Worm (Caenorhabditis elegans) whole organism, early embryonic: ENCODE results near the gene T05C12.8.

Source experiments
- B0310.2 ChIP-seq: sonication (generic microtip); optimal IDR thresholded peaks from 2 replicates; lab custom pipeline; 2016; ENCODE audit warnings: mild to moderate bottlenecking, missing genetic modification characterization, missing compliant biosample characterization
- F13C5.2 ChIP-seq: sonication (generic microtip); optimal IDR thresholded peaks from 2 replicates; lab custom pipeline; 2017; ENCODE audit warnings: mild to moderate bottlenecking, missing genetic modification characterization, inconsistent platforms, missing compliant biosample characterization
- aly-1 ChIP-seq: sonication (generic microtip); optimal IDR thresholded peaks from 2 replicates; lab custom pipeline; 2016; ENCODE audit warnings: missing genetic modification characterization, missing compliant biosample characterization
- ama-1 ChIP-seq: fragments of 150-350 bp; optimal IDR thresholded peaks from 2 replicates; lab custom pipeline; 2014
- ceh-36 ChIP-seq: sonication (generic microtip); optimal IDR thresholded peaks from 2 replicates; lab custom pipeline; 2016; ENCODE audit warnings: missing genetic modification characterization, inconsistent platforms, missing compliant biosample characterization
- ets-7 ChIP-seq: sonication (generic microtip); optimal IDR thresholded peaks from 2 replicates; lab custom pipeline; 2016; ENCODE audit warnings: missing genotype, missing genetic modification characterization, missing compliant biosample characterization
- flt-1 ChIP-seq: fragments of 200-800 bp; sonication (Bioruptor generic); IDR thresholded peaks from 2 replicates; pipeline ENCODE4 v1.3.6; 2022; ENCODE audit warnings: missing genetic modification characterization, missing compliant biosample characterization
- hmbx-1 ChIP-seq: sonication (generic microtip); optimal IDR thresholded peaks from 2 replicates; lab custom pipeline; 2016; ENCODE audit warnings: mild to moderate bottlenecking, missing genetic modification characterization, missing compliant biosample characterization
- hmg-4 ChIP-seq: fragments of 200-800 bp; sonication (Bioruptor generic); optimal IDR thresholded peaks from 2 replicates; lab custom pipeline; 2018; ENCODE audit warnings: mild to moderate bottlenecking, missing genetic modification characterization, missing compliant biosample characterization
- hnd-1 ChIP-seq: sonication (generic microtip); optimal IDR thresholded peaks from 2 replicates; lab custom pipeline; 2016; ENCODE audit warnings: missing genetic modification characterization, missing compliant biosample characterization
- pes-1 ChIP-seq: fragments of 200-800 bp; sonication (Bioruptor generic); IDR thresholded peaks from 2 replicates; pipeline ENCODE4 v1.3.6; 2022; ENCODE audit warnings: missing genetic modification reagents, missing genetic modification characterization, missing compliant biosample characterization
- scrt-1 ChIP-seq: fragments of 200-800 bp; sonication (Bioruptor generic); IDR thresholded peaks from 2 replicates; pipeline ENCODE4 v1.3.6; 2022; ENCODE audit warnings: missing genetic modification characterization, missing compliant biosample characterization
- sea-1 ChIP-seq: fragments of 200-800 bp; sonication (Bioruptor generic); conservative IDR thresholded peaks from 2 replicates; pipeline ENCODE4 v1.3.6; 2022; ENCODE audit warnings: missing genetic modification characterization, missing compliant biosample characterization
- tbx-11 ChIP-seq: fragments of 200-800 bp; sonication (Bioruptor generic); IDR thresholded peaks from 2 replicates; pipeline ENCODE4 v1.3.6; 2022; ENCODE audit warnings: missing genetic modification characterization, missing compliant biosample characterization
- tbx-37 ChIP-seq: fragments of 200-800 bp; sonication (Bioruptor generic); conservative IDR thresholded peaks from 2 replicates; pipeline ENCODE4 v1.3.6; 2022; ENCODE audit warnings: missing genetic modification reagents, missing genetic modification characterization, missing compliant biosample characterization
- tra-4 ChIP-seq: sonication (generic microtip); optimal IDR thresholded peaks from 2 replicates; lab custom pipeline; 2017; ENCODE audit warnings: missing genetic modification characterization, missing compliant biosample characterization

The T05C12.8 gene

ce11 chrII:8224623-8225022 lies 34.3 kb upstream of the T05C12.8 start:
- TF ChIP-seq pes-1 (GFP tag; lab: Robert Waterston, UW) = no peak
- TF ChIP-seq hnd-1 = no peak
- no peak for TF ChIP-seq ama-1 (lab: Kevin White, UChicago)
- TF ChIP-seq tbx-11 (GFP tag; lab: Robert Waterston, UW) = no peak
- no peak for TF ChIP-seq sea-1 (GFP tag; lab: Robert Waterston, UW)
- no peak for TF ChIP-seq scrt-1 (GFP tag; lab: Robert Waterston, UW)

- TF ChIP-seq ets-7 (tag; lab: Kevin White, UChicago) = no peak
- TF ChIP-seq flt-1 (GFP tag; lab: Robert Waterston, UW) = no peak
- no peak for TF ChIP-seq sea-1 (GFP tag; lab: Robert Waterston, UW)
- no peak for TF ChIP-seq ceh-36 (tag; lab: Kevin White, UChicago)
- TF ChIP-seq tbx-37 (GFP tag; lab: Robert Waterston, UW) = no peak
- no peak for TF ChIP-seq tra-4 (tag; lab: Kevin White, UChicago)
- no peak for TF ChIP-seq aly-1
- no peak for TF ChIP-seq hmg-4 (GFP tag; lab: Kevin White, UChicago)
- no peak for TF ChIP-seq scrt-1 (GFP tag; lab: Robert Waterston, UW)
- TF ChIP-seq hmbx-1 = no peak
- no peak for TF ChIP-seq hnd-1
Measured at ce11 chrII:8223945-8224344, 33.6 kb upstream of the T05C12.8 start.

- TF ChIP-seq tbx-37 (GFP tag; lab: Robert Waterston, UW) (no peak), hmg-4 (GFP tag; lab: Kevin White, UChicago) (peak; percentile 16)
Measured at ce11 chrII:8223422-8223821, 33.1 kb upstream of the T05C12.8 start.

ce11 chrII:8222309-8223065 lies 32.1 kb upstream of the T05C12.8 start, which contains the start of gene dab-1:
Gene dab-1, plus strand, starts transcription at chrII:8222386.
- TF ChIP-seq sea-1 (GFP tag; lab: Robert Waterston, UW) (0 out of 2 replicates have a peak, but pooled peaks have one; percentile 55), hmg-4 (GFP tag; lab: Kevin White, UChicago) (peak; percentile 61), tbx-11 (GFP tag; lab: Robert Waterston, UW) (no peak), flt-1 (GFP tag; lab: Robert Waterston, UW) (0 out of 2 replicates have a peak, but pooled peaks have one; percentile 34), ama-1 (lab: Kevin White, UChicago) (peak; percentile 80)

DNA sequence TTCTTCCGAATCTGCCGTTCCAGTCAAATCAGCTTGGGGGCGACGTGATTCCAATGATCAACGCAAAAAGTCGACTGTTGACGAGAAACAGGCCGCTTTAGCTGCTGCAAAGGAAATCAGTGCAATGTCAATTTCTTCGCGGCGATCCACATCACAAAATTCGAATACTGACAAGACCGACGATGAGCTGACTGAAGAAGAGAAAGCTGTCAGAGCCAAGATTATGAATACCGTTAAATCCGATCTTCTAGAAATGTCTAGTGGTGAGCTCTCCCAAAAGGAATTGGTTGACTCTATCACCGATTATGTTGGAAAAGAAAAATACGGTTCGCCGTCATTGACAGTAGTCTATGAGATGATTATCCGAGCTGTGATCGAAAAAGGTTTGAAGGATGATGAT lies 29.9 kb upstream of the T05C12.8 start:
- TF ChIP-seq sea-1 (GFP tag; lab: Robert Waterston, UW) = no peak
- TF ChIP-seq pes-1 (GFP tag; lab: Robert Waterston, UW) = no peak
- TF ChIP-seq hmbx-1 = no peak
- no peak for TF ChIP-seq ama-1 (lab: Kevin White, UChicago)

ce11 chrII:8218266-8218665 lies 27.9 kb upstream of the T05C12.8 start:
- no peak for TF ChIP-seq flt-1 (GFP tag; lab: Robert Waterston, UW)

- TF ChIP-seq B0310.2 (tag; lab: Kevin White, UChicago) (no peak), hmg-4 (GFP tag; lab: Kevin White, UChicago) (no peak), ama-1 (lab: Kevin White, UChicago) (no peak), aly-1 (no peak), F13C5.2 (tag; lab: Kevin White, UChicago) (no peak), flt-1 (GFP tag; lab: Robert Waterston, UW) (no peak), tra-4 (tag; lab: Kevin White, UChicago) (no peak), pes-1 (GFP tag; lab: Robert Waterston, UW) (no peak), ets-7 (tag; lab: Kevin White, UChicago) (no peak), hmbx-1 (no peak), tbx-11 (GFP tag; lab: Robert Waterston, UW) (no peak), tbx-37 (GFP tag; lab: Robert Waterston, UW) (no peak), scrt-1 (GFP tag; lab: Robert Waterston, UW) (no peak), sea-1 (GFP tag; lab: Robert Waterston, UW) (no peak), hnd-1 (no peak)
Measured at ce11 chrII:8216922-8217321, 26.6 kb upstream of the T05C12.8 start, which contains the start of gene ifg-1. Gene ifg-1, plus strand, starts transcription at chrII:8217222.

DNA sequence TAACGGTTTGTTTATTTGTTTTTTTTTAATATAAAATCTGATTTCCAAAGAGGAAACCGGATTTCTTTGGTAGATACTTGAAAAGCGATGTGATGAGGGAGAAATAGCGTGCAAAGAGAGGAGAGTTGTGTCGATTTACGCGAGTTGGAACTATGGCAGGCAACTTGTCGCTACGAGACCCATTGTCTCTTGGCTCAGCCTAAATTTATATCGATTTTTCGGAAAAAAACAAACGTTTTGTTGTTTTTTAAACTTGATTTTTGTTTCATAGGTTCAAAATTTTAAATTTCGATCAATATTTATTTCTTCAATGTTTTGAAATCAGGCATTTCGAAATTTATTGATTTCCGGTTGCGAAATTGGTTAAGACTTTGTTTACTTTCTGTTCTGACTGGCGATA lies 26.1 kb upstream of the T05C12.8 start, which contains the start of gene M110.3:
TSS of gene M110.3 (minus strand) at position 184 of the 400 bp plus-strand sequence.
- TF ChIP-seq tra-4 (tag; lab: Kevin White, UChicago) = no peak
- no peak for TF ChIP-seq sea-1 (GFP tag; lab: Robert Waterston, UW)
- TF ChIP-seq flt-1 (GFP tag; lab: Robert Waterston, UW) = no peak
- no peak for TF ChIP-seq hnd-1

DNA sequence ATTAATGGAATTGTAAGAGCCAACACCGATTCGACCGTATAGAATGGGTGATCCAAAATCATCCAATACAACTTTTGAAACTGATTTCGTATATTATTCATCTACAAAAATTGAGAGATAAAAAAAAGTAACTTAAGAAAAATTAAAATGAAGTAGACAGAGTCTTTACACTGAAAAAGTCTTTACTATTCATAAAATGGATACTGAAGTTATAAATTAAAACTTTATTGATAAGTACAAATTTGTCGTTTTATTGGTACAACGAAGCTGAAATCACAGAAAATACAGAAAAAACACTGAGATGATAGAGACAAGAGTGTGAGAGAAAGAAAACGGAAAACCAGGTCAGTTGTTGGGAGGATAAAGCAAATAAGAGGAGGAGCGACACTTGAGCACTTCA lies 24.0 kb upstream of the T05C12.8 start, which contains the start of gene M110.10:
TSS of gene M110.10 (minus strand) at position 101 of the 400 bp plus-strand sequence.
- TF ChIP-seq hnd-1 = no peak
- TF ChIP-seq sea-1 (GFP tag; lab: Robert Waterston, UW) = no peak
- TF ChIP-seq ceh-36 (tag; lab: Kevin White, UChicago) = no peak
- no peak for TF ChIP-seq B0310.2 (tag; lab: Kevin White, UChicago)
- no peak for TF ChIP-seq F13C5.2 (tag; lab: Kevin White, UChicago)
